Worm (Caenorhabditis elegans) whole organism, L1 larva: Measurements from ENCODE around the gene str-160.

Experiments
- ama-1 ChIP-seq: fragments of 150-350 bp; optimal IDR thresholded peaks from 2 replicates; lab custom pipeline; 2014
- lir-3 ChIP-seq: sonication (generic microtip); optimal IDR thresholded peaks from 2 replicates; lab custom pipeline; 2016; ENCODE audit warnings: mild to moderate bottlenecking, missing genetic modification characterization, moderate library complexity, missing compliant biosample characterization; ENCODE audit not compliant: poor library complexity
- unc-62 ChIP-seq: fragments of 150-350 bp; optimal IDR thresholded peaks from 2 replicates; lab custom pipeline; 2014; ENCODE audit warnings: missing biosample characterization, missing genetic modification reagents, missing genetic modification characterization

- no peak for TF ChIP-seq unc-62
- no peak for TF ChIP-seq lir-3
- TF ChIP-seq ama-1 = no peak
These were observed 37.1 kb downstream of the str-160 start, which contains the start of gene dhs-13 for ce11 chrV:1771727-1772126.
